Fruit fly (Drosophila melanogaster) whole organism: ENCODE results near the gene CG1354.

Source experiments
- CG8478 ChIP-seq: fragments of >200 bp; optimal IDR thresholded peaks from 2 replicates; lab custom pipeline; 2018; ENCODE audit warnings: inconsistent platforms
- Dll ChIP-seq: fragments of >200 bp; optimal IDR thresholded peaks from 2 replicates; lab custom pipeline; 2017
- EcR ChIP-seq, 2 experiments: fragments of >200 bp; optimal IDR thresholded peaks; 2 replicates each; lab custom pipeline; 2017; ENCODE audit warnings: missing biosample characterization in 2 of 2, missing genetic modification characterization in 2 of 2, missing genetic modification reagents in 2 of 2
- pan ChIP-seq: fragments of >200 bp; optimal IDR thresholded peaks from 2 replicates; lab custom pipeline; 2017
- psq ChIP-seq: fragments of >200 bp; optimal IDR thresholded peaks from 2 replicates; lab custom pipeline; 2017
- usp ChIP-seq: fragments of >200 bp; optimal IDR thresholded peaks from 2 replicates; lab custom pipeline; 2017; ENCODE audit warnings: missing biosample characterization, missing genetic modification characterization, mixed read lengths

Gene CG1354

DNA sequence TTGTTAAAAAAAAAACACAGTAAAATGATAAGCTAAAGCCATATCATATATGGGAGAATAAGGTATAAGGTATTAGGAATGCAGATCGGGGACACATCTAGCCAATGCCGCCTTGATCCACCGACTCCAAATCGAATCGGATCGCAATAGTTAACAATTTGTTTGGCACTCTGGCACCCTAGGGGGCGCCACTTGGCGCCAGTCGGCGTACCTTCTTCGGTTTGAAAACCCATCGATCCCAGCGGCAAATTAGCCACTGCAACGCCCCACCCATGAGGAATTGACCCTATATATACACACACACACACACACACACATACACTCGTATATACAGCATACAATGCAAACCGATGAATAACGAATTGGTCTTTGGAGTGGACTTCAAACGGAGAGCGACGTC lies 29.3 kb upstream of the CG1354 start:
- TF ChIP-seq EcR (GFP tag; optimal IDR thresholded peaks at IDR 0.05; lab: Kevin White, UChicago) (no peak), pan (lab: Kevin White, UChicago) (no peak), Dll (lab: Kevin White, UChicago) (no peak), CG8478 (lab: Kevin White, UChicago) (no peak), usp (GFP tag; lab: Kevin White, UChicago) (no peak), psq (lab: Kevin White, UChicago) (no peak)

DNA sequence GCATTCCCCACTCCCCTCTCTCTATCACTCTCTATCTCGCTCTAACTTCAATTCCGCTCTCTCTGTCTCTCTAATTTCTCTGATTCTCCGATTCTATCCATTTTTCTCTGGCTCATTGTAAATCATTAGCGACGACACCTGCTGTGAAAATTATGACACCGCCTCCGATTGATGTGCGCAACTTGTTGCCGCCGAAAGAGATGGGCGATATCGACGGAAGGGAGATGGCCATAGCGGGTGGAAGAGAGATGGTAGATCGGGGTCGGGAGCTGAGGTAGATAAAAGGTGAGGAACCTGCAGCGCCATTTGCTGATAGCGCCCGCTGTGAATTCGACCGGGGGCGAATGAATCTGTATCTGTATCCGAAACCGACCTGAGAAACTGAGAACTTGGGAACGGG lies 28.8 kb upstream of the CG1354 start:
- TF ChIP-seq CG8478 (lab: Kevin White, UChicago), result no peak
- TF ChIP-seq usp (GFP tag; lab: Kevin White, UChicago), result no peak
- TF ChIP-seq pan (lab: Kevin White, UChicago), result no peak
- TF ChIP-seq psq (lab: Kevin White, UChicago), result no peak
- TF ChIP-seq Dll (lab: Kevin White, UChicago), result no peak
- no peak for TF ChIP-seq EcR (GFP tag; optimal IDR thresholded peaks at IDR 0.05; lab: Kevin White, UChicago)

DNA sequence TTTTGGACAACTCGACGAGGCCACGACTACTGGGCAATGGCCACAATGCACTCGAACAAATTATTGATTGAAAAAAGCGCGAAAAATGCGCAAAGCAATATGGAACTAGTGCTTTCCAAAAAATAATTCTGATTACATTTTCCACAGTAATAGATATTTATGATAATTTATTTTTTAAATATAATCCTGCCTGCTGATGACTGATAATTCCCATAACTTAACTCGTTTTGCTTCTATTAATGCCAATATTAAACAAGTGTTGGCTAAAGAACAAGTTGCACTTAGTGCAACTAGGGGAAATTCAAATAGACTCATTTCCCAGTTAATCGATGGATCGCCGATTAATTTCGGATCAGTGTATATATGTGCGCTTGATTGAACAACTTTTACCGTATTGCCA lies 27.1 kb upstream of the CG1354 start:
- TF ChIP-seq pan (lab: Kevin White, UChicago) (no peak), usp (GFP tag; lab: Kevin White, UChicago) (no peak), EcR (GFP tag; optimal IDR thresholded peaks at IDR 0.05; lab: Kevin White, UChicago) (no peak), CG8478 (lab: Kevin White, UChicago) (no peak), psq (lab: Kevin White, UChicago) (no peak)

DNA sequence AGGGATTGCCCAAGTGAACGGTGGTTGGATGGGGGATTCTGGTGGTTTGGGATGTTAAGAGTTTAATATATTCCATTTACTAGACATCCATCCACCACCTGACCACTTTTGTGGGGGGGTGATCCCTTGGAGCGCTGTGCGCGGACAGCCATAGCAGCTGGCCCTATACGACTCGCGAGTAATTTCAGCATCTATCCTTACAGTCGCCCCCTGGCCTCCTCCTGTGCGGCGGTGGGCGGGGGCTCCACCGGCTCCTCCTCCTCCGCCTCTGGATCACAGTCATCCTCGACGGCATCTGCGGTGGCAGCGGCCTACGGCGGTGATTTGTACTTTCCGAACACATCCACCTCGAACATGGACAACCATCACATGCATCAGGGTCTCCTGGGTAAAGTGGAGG lies 25.2 kb upstream of the CG1354 start:
- TF ChIP-seq Dll (lab: Kevin White, UChicago) (no peak), pan (lab: Kevin White, UChicago) (no peak), EcR (GFP tag; optimal IDR thresholded peaks at IDR 0.05; lab: Kevin White, UChicago) (no peak), usp (GFP tag; lab: Kevin White, UChicago) (no peak), CG8478 (lab: Kevin White, UChicago) (no peak), psq (lab: Kevin White, UChicago) (no peak)

DNA sequence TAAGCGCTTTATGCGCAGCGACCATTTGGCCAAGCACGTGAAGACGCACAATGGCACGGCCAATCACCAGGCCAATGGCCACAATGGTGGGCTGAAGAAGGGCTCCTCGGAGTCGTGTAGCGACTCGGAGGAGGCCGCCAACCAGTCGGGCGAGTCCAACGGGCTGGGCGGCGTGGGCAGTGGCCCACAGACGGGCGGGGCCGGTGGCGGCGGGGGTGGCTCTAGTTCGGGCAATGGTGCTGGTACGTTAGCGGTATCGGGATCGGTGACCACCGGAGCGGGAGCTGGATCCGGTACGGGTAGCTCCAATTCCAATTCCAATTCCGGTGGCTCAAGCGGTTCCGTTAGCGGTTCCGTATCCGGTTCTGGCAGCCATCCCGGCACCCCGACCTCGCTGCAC lies 24.1 kb upstream of the CG1354 start:
- TF ChIP-seq CG8478 (lab: Kevin White, UChicago), result no peak
- no peak for TF ChIP-seq pan (lab: Kevin White, UChicago)
- TF ChIP-seq EcR (GFP tag; optimal IDR thresholded peaks at IDR 0.05; lab: Kevin White, UChicago), result no peak
- TF ChIP-seq Dll (lab: Kevin White, UChicago), result no peak
- TF ChIP-seq psq (lab: Kevin White, UChicago), result no peak

DNA sequence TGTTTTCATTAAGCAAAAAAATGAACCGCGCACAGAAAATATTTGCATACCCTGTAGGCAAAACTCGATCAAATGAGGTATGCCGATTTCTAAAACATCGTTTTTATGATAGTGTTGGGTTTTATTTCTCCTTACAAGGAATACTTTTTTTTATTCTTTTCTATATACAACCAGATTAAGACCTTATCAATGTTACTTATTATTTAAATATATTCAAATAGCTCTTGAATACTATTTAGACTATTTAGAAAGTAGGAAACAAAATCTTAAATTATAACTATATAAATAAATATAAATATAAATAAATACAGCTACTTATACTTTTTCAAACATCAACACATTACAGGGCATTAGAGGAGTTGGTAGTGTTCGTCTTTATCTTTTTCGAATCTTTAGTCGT lies 20.6 kb upstream of the CG1354 start:
- no peak for TF ChIP-seq EcR (GFP tag; optimal IDR thresholded peaks at IDR 0.05; lab: Kevin White, UChicago)
- TF ChIP-seq pan (lab: Kevin White, UChicago), result no peak
- TF ChIP-seq Dll (lab: Kevin White, UChicago), result no peak
- no peak for TF ChIP-seq psq (lab: Kevin White, UChicago)
- TF ChIP-seq usp (GFP tag; lab: Kevin White, UChicago), result no peak
- no peak for TF ChIP-seq CG8478 (lab: Kevin White, UChicago)

DNA sequence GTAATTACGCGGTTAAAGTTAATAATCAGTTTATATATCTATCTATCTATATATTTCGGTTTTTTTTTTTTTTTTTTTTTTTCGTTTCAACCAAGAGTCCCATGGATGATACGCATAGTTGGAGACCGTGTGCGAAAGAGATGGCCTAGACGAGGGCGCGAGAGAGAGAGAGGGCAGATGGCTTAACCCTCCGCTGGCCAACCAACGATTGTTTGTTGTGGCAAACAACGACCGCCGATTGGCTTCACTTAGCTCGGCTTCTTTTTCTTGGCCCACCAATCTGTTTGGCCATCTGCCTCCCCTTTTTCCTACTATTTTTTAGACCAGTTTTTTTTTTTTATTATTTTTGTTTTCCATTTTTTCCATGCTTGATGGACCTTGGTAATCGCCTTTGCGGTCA lies 13.0 kb upstream of the CG1354 start:
- TF ChIP-seq psq (lab: Kevin White, UChicago) (no peak), CG8478 (lab: Kevin White, UChicago) (no peak), EcR (GFP tag; optimal IDR thresholded peaks at IDR 0.05; lab: Kevin White, UChicago) (no peak), pan (lab: Kevin White, UChicago) (no peak), usp (GFP tag; lab: Kevin White, UChicago) (no peak), Dll (lab: Kevin White, UChicago) (no peak)

DNA sequence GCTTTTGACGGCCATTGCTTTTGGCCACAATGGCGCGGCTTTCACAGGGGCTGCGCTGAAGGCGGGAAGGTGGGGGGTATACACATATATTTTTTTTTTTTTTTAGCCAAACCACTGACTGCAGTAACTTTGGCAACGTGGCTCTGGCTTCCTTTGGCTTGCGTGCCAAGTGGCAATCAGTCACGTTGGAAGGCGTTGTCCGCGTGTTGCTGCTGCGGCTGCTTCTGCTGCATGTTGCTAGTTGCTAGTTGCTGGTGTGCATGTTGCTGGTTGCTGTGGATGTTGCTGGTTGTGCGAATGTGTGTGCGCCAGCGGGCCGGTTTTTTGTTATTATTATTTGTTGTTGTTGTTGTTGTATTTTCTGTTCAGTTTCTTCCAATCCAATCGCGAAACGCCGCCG lies 7.5 kb upstream of the CG1354 start:
- TF ChIP-seq pan (lab: Kevin White, UChicago) (no peak), usp (GFP tag; lab: Kevin White, UChicago) (no peak)

DNA sequence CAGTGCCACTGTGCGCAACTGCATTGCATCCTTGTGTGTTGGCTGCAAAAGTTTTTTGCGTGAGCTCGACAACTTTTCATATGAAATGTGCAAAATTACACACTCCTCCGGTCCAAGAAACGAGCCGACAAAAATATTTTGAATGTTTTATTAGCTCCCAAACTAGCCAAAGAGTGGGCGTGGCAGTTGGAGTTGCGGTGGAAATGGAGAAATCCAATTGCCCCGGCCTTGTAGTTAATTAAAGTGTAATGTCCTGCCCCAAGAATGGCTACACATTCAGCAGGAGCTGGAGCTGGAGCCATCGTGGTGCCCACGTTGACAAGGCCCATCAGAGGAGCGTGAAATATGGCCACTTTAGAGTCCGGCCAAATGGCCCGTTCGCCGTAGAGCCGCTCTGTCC lies 4.4 kb downstream of the CG1354 start, which contains the start of gene CARPB:
Gene CARPB, plus strand, starts transcription at position 301 of the 400 bp plus-strand sequence.
- TF ChIP-seq CG8478 (lab: Kevin White, UChicago), result no peak
- TF ChIP-seq pan (lab: Kevin White, UChicago), result no peak
- no peak for TF ChIP-seq EcR (GFP tag; optimal IDR thresholded peaks at IDR 0.05; lab: Kevin White, UChicago)
- no peak for TF ChIP-seq Dll (lab: Kevin White, UChicago)
- TF ChIP-seq psq (lab: Kevin White, UChicago), result no peak
- no peak for TF ChIP-seq usp (GFP tag; lab: Kevin White, UChicago)

DNA sequence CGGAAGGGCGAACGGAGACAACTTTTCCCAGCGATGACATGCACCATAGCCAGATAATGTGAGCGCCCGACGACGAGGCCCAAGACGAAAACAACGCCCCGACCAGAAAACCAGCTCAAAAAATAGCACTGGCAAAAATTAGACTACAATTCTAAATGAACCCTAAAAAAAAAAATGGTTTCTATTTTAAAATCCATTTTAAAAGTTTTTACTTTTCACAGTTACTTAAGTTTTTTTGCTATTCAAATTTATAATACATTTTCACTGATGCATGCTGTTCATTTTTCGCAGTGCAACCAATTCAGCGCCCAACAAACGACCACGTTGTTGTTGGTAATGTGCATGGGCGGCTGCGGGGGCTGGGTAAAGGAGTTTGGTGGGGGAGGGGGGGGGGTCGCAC lies 8.8 kb downstream of the CG1354 start:
- TF ChIP-seq usp (GFP tag; lab: Kevin White, UChicago), result no peak
- no peak for TF ChIP-seq pan (lab: Kevin White, UChicago)

DNA sequence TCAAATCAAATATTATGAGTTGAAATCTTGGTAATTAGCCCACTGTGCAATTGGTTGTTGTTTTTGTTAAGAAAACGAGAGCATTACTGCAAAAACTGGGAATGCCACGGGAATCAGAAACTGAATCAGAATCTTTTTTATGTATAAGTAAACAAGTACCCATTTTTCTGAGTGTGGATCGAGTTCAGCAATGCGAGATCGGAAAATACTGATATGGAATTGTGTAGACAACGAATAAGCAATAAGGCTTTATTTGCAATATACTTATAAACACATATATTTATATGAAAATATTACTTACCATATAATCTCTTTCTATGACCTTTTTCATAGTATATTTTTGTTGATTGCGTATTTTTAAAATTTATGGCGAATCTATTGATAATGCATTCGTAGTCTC lies 9.4 kb downstream of the CG1354 start:
- TF ChIP-seq CG8478 (lab: Kevin White, UChicago) (no peak), psq (lab: Kevin White, UChicago) (no peak), EcR (GFP tag; optimal IDR thresholded peaks at IDR 0.05; lab: Kevin White, UChicago) (no peak)

DNA sequence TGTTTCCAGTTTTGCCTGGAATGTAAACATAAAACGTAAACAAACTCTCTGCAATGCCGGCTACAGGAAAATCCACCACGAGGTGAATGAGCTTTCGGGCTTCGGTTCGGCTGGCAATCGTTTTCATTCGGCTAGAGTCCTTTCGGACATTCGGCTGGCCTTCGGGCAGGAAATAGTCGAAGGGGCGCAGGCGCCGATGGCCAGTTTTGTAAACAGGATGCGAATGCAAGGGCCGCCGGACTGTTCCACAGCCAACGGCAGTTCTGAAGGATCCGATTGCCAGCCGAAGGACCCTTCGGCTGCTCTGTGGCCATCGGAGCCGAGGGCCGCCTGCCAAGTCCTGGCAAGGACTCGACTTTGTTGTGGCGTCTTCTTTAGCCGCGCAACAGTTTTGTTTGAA lies 15.7 kb downstream of the CG1354 start:
- TF ChIP-seq CG8478 (lab: Kevin White, UChicago) (no peak), EcR (GFP tag; optimal IDR thresholded peaks at IDR 0.05; lab: Kevin White, UChicago) (no peak), usp (GFP tag; lab: Kevin White, UChicago) (no peak), psq (lab: Kevin White, UChicago) (no peak), pan (lab: Kevin White, UChicago) (no peak), Dll (lab: Kevin White, UChicago) (no peak)
